ENCODE assay signal across 6 fruit fly cellular contexts in the genomic region with DNA sequence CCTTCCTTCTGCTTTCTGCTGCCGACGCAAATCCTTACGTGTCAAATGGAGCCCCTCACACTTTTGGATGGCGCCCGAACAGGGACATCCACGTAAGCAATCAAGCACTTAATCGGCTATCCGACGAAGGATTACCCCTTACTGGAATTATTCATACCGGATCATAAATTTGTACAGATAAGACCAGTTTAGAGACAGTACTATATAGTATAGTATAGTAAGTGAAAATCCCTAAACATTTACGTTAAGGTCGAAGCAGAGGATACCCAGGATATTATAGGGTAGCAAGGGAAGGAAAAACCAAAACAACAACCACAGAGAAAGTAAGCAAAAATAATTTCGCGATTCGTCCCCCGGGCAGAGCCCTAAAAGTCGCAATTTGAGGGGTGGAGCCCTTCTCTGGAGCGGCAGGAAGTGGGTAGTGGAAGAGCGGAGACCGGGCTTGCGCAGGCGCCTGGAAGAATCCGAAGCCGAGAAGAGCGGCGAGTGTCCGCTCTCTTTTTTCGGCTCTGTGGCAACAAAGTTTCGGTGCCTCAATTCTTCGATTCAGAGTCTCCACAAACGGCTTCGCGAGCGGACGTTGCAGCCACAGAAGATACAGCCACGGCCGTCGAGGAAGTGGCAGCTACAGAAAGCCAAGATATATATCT.
TF ChIP-seq lines count a peak whose summit lies in the region.

No protein-coding gene starts in this region.

- no peak for TF ChIP-seq CTCF in whole organism, embryonic (GFP tag; optimal IDR thresholded peaks at IDR 0.05; lab: Kevin White, UChicago)

TF ChIP-seq in whole organism, 6 proteins besides CTCF, POLR2A, EP300 and RAD21:
- peak; percentile 83 for TF ChIP-seq pan (optimal IDR thresholded peaks at IDR 0.05; lab: Kevin White, UChicago)
- TF ChIP-seq CG8478 (optimal IDR thresholded peaks at IDR 0.05; lab: Kevin White, UChicago), result no peak
TF ChIP-seq in whole organism: peak in this region for 1.

TF ChIP-seq in whole organism, adult, 20 proteins besides CTCF, POLR2A, EP300 and RAD21:
- TF ChIP-seq tj (GFP tag; optimal IDR thresholded peaks at IDR 0.05; lab: Kevin White, UChicago) (peak; percentile 7), Hr96 (GFP tag; optimal IDR thresholded peaks at IDR 0.05; lab: Kevin White, UChicago) (no peak), CG7101 (tag; optimal IDR thresholded peaks at IDR 0.05; lab: Kevin White, UChicago) (peak; percentile 46), CG12768 (GFP tag; optimal IDR thresholded peaks at IDR 0.05; lab: Kevin White, UChicago) (peak; percentile 39), CG14711 (tag; optimal IDR thresholded peaks at IDR 0.05; lab: Kevin White, UChicago) (peak; percentile 51), kay (GFP tag; lab: Kevin White, UChicago; ENCODE audit: borderline replicate concordance) (no peak), pad (GFP tag; optimal IDR thresholded peaks at IDR 0.05; lab: Kevin White, UChicago) (no peak), CG33017 (tag; optimal IDR thresholded peaks at IDR 0.05; lab: Kevin White, UChicago) (peak; percentile 77), CG11617 (GFP tag; optimal IDR thresholded peaks at IDR 0.05; lab: Kevin White, UChicago) (no peak), cic (GFP tag; optimal IDR thresholded peaks at IDR 0.05; lab: Kevin White, UChicago) (peak; percentile 2), CG7045 (GFP tag; optimal IDR thresholded peaks at IDR 0.05; lab: Kevin White, UChicago) (peak; percentile 50)

TF ChIP-seq in whole organism, embryonic, 481 proteins besides CTCF, POLR2A, EP300 and RAD21 (continues in another document):
- TF ChIP-seq CG12219 (GFP tag; optimal IDR thresholded peaks at IDR 0.05; lab: Kevin White, UChicago), result peak; percentile 53
- TF ChIP-seq CG17612 (GFP tag; IDR thresholded peaks at IDR 0.05; lab: Robert Waterston, UW), result peak; percentile 43; the same call in 1 of the 2 replicates
- TF ChIP-seq E2f2 (GFP tag; IDR thresholded peaks at IDR 0.05; lab: Robert Waterston, UW), result peak; percentile 31
- TF ChIP-seq PHDP (tag; optimal IDR thresholded peaks at IDR 0.05; lab: Kevin White, UChicago), result peak; percentile 61
- no peak for TF ChIP-seq kay (GFP tag; optimal IDR thresholded peaks at IDR 0.05; lab: Kevin White, UChicago)
- no peak for TF ChIP-seq Dip2 (GFP tag; IDR thresholded peaks at IDR 0.05; lab: Robert Waterston, UW)
- peak; percentile 63 for TF ChIP-seq Oli (tag; optimal IDR thresholded peaks at IDR 0.05; lab: Kevin White, UChicago)
- TF ChIP-seq peb (GFP tag; IDR thresholded peaks at IDR 0.05; lab: Robert Waterston, UW), result no peak
- no peak for TF ChIP-seq nerfin-2 (GFP tag; IDR thresholded peaks at IDR 0.05; lab: Robert Waterston, UW; ENCODE audit: partially characterized antibody)
- no peak for TF ChIP-seq ab (GFP tag; optimal IDR thresholded peaks at IDR 0.05; lab: Kevin White, UChicago)
- 0 out of 2 replicates have a peak, but pooled peaks have one; percentile 35 for TF ChIP-seq CG10321 (GFP tag; IDR thresholded peaks at IDR 0.05; lab: Robert Waterston, UW)
- no peak for TF ChIP-seq CG10462 (GFP tag; optimal IDR thresholded peaks at IDR 0.05; lab: Kevin White, UChicago)
- TF ChIP-seq CG14710 (tag; optimal IDR thresholded peaks at IDR 0.05; lab: Kevin White, UChicago), result no peak
- no peak for TF ChIP-seq CG10959 (GFP tag; IDR thresholded peaks at IDR 0.05; lab: Robert Waterston, UW)
- no peak for TF ChIP-seq CG7745 (tag; optimal IDR thresholded peaks at IDR 0.05; lab: Kevin White, UChicago)
- peak; percentile 74 for TF ChIP-seq Xbp1 (GFP tag; optimal IDR thresholded peaks at IDR 0.05; lab: Kevin White, UChicago)
- no peak for TF ChIP-seq pros (GFP tag; optimal IDR thresholded peaks at IDR 0.05; lab: Kevin White, UChicago)
- no peak for TF ChIP-seq CG16779 (GFP tag; IDR thresholded peaks at IDR 0.05; lab: Robert Waterston, UW)

TF ChIP-seq in whole organism, prepupa, 60 proteins besides CTCF, POLR2A, EP300 and RAD21 (continues in another document):
- peak; percentile 72 for TF ChIP-seq CG15336 (GFP tag; IDR thresholded peaks at IDR 0.05; lab: Robert Waterston, UW)
- no peak for TF ChIP-seq Hr38 (GFP tag; optimal IDR thresholded peaks at IDR 0.05; lab: Kevin White, UChicago)
- peak; percentile 95 for TF ChIP-seq esn (GFP tag; optimal IDR thresholded peaks at IDR 0.05; lab: Kevin White, UChicago)
- peak; percentile 80 for TF ChIP-seq net (GFP tag; optimal IDR thresholded peaks at IDR 0.05; lab: Kevin White, UChicago)
- peak; percentile 93 for TF ChIP-seq CG31627 (GFP tag; optimal IDR thresholded peaks at IDR 0.05; lab: Kevin White, UChicago)
- peak; percentile 68 for TF ChIP-seq spab (GFP tag; optimal IDR thresholded peaks at IDR 0.05; lab: Kevin White, UChicago)
- TF ChIP-seq dac (GFP tag; optimal IDR thresholded peaks at IDR 0.05; lab: Kevin White, UChicago), result peak; percentile 47
- peak; percentile 80 for TF ChIP-seq CG7368 (GFP tag; optimal IDR thresholded peaks at IDR 0.05; lab: Kevin White, UChicago)
- peak; percentile 92 for TF ChIP-seq lz (GFP tag; optimal IDR thresholded peaks at IDR 0.05; lab: Kevin White, UChicago)
- TF ChIP-seq achi (GFP tag; optimal IDR thresholded peaks at IDR 0.05; lab: Kevin White, UChicago), result peak; percentile 84
- peak; percentile 85 for TF ChIP-seq Eip75B (GFP tag; optimal IDR thresholded peaks at IDR 0.05; lab: Kevin White, UChicago)
- TF ChIP-seq CG6276 (GFP tag; optimal IDR thresholded peaks at IDR 0.05; lab: Kevin White, UChicago), result peak; percentile 64
- TF ChIP-seq CG4318 (GFP tag; optimal IDR thresholded peaks at IDR 0.05; lab: Kevin White, UChicago), result peak; percentile 59
- TF ChIP-seq CG6792 (GFP tag; optimal IDR thresholded peaks at IDR 0.05; lab: Kevin White, UChicago), result peak; percentile 86
- no peak for TF ChIP-seq fkh (GFP tag; optimal IDR thresholded peaks at IDR 0.05; lab: Kevin White, UChicago)
- peak; percentile 88 for TF ChIP-seq OdsH (GFP tag; optimal IDR thresholded peaks at IDR 0.05; lab: Kevin White, UChicago)
- TF ChIP-seq CG11294 (GFP tag; IDR thresholded peaks at IDR 0.05; lab: Robert Waterston, UW), result peak; percentile 83
- peak; percentile 78 for TF ChIP-seq CG6808 (GFP tag; optimal IDR thresholded peaks at IDR 0.05; lab: Kevin White, UChicago)

TF ChIP-seq in whole organism, pupa, 21 proteins besides CTCF, POLR2A, EP300 and RAD21 (continues in another document):
- TF ChIP-seq CG8301 (tag; optimal IDR thresholded peaks at IDR 0.05; lab: Kevin White, UChicago) (peak; percentile 74), CG10348 (GFP tag; IDR thresholded peaks at IDR 0.05; lab: Robert Waterston, UW) (0 out of 2 replicates have a peak, but pooled peaks have one; percentile 31), fd96Ca (GFP tag; IDR thresholded peaks at IDR 0.05; lab: Robert Waterston, UW) (peak; percentile 76), Snoo (tag; optimal IDR thresholded peaks at IDR 0.05; lab: Kevin White, UChicago) (peak; percentile 85), Pif1B (GFP tag; optimal IDR thresholded peaks at IDR 0.05; lab: Kevin White, UChicago) (peak; percentile 86), CG13204 (GFP tag; optimal IDR thresholded peaks at IDR 0.05; lab: Kevin White, UChicago) (no peak), CG32121 (GFP tag; IDR thresholded peaks at IDR 0.05; lab: Robert Waterston, UW) (peak; percentile 68; the same call in 1 of the 2 replicates), EcR (GFP tag; optimal IDR thresholded peaks at IDR 0.05; lab: Kevin White, UChicago) (peak; percentile 10), D1 (tag; optimal IDR thresholded peaks at IDR 0.05; lab: Kevin White, UChicago) (no peak), Ets98B (GFP tag; IDR thresholded peaks at IDR 0.05; lab: Robert Waterston, UW) (peak; percentile 81), gl (tag; optimal IDR thresholded peaks at IDR 0.05; lab: Kevin White, UChicago) (peak; percentile 64), CG17806 (tag; optimal IDR thresholded peaks at IDR 0.05; lab: Kevin White, UChicago) (peak; percentile 80), CG15710 (tag; optimal IDR thresholded peaks at IDR 0.05; lab: Kevin White, UChicago) (peak; percentile 77), CG4496 (GFP tag; IDR thresholded peaks at IDR 0.05; lab: Robert Waterston, UW) (peak; percentile 89), rn (GFP tag; IDR thresholded peaks at IDR 0.05; lab: Robert Waterston, UW) (no peak), CG34367 (tag; optimal IDR thresholded peaks at IDR 0.05; lab: Kevin White, UChicago) (peak; percentile 74), CG9948 (tag; optimal IDR thresholded peaks at IDR 0.05; lab: Kevin White, UChicago) (peak; percentile 78), CG12605 (GFP tag; IDR thresholded peaks at IDR 0.05; lab: Robert Waterston, UW) (0 out of 2 replicates have a peak, but pooled peaks have one; percentile 35), CG8159 (tag; optimal IDR thresholded peaks at IDR 0.05; lab: Kevin White, UChicago) (peak; percentile 84)

TF ChIP-seq in whole organism, wandering third instar larva, 38 proteins besides CTCF, POLR2A, EP300 and RAD21 (continues in another document):
- TF ChIP-seq br (GFP tag; optimal IDR thresholded peaks at IDR 0.05; lab: Kevin White, UChicago), result peak; percentile 78
- peak; percentile 11 for TF ChIP-seq Mio (GFP tag; optimal IDR thresholded peaks at IDR 0.05; lab: Kevin White, UChicago)
- no peak for TF ChIP-seq Abd-B (GFP tag; optimal IDR thresholded peaks at IDR 0.05; lab: Kevin White, UChicago)
- peak; percentile 55 for TF ChIP-seq dmrt93B (GFP tag; optimal IDR thresholded peaks at IDR 0.05; lab: Kevin White, UChicago)
- TF ChIP-seq fru (GFP tag; optimal IDR thresholded peaks at IDR 0.05; lab: Kevin White, UChicago), result peak; percentile 87
- peak; percentile 82 for TF ChIP-seq Sp1 (GFP tag; optimal IDR thresholded peaks at IDR 0.05; lab: Kevin White, UChicago)
- TF ChIP-seq rgr (GFP tag; optimal IDR thresholded peaks at IDR 0.05; lab: Kevin White, UChicago), result peak; percentile 81
- no peak for TF ChIP-seq lola (GFP tag; optimal IDR thresholded peaks at IDR 0.05; lab: Kevin White, UChicago)
- TF ChIP-seq Myc (optimal IDR thresholded peaks at IDR 0.05; lab: Kevin White, UChicago), result no peak
- peak; percentile 52 for TF ChIP-seq brk (GFP tag; optimal IDR thresholded peaks at IDR 0.05; lab: Kevin White, UChicago)
- TF ChIP-seq OdsH (GFP tag; optimal IDR thresholded peaks at IDR 0.05; lab: Kevin White, UChicago), result peak; percentile 85
- TF ChIP-seq N (GFP tag; optimal IDR thresholded peaks at IDR 0.05; lab: Kevin White, UChicago), result no peak
- TF ChIP-seq Hnf4 (GFP tag; optimal IDR thresholded peaks at IDR 0.05; lab: Kevin White, UChicago), result peak; percentile 64
- peak; percentile 80 for TF ChIP-seq Dif (GFP tag; optimal IDR thresholded peaks at IDR 0.05; lab: Kevin White, UChicago; ENCODE audit: partially characterized antibody)
- peak; percentile 43 for TF ChIP-seq Jra (GFP tag; optimal IDR thresholded peaks at IDR 0.05; lab: Kevin White, UChicago)
- TF ChIP-seq ey (GFP tag; optimal IDR thresholded peaks at IDR 0.05; lab: Kevin White, UChicago), result peak; percentile 87
- TF ChIP-seq Hr83 (GFP tag; optimal IDR thresholded peaks at IDR 0.05; lab: Kevin White, UChicago; ENCODE audit: poor library complexity, severe bottlenecking), result no peak
- TF ChIP-seq dl (GFP tag; optimal IDR thresholded peaks at IDR 0.05; lab: Kevin White, UChicago; ENCODE audit: insufficient read depth in 1 of 2, partially characterized antibody in 2 of 2), result peak; percentile 82 to 87
- TF ChIP-seq sage (GFP tag; optimal IDR thresholded peaks at IDR 0.05; lab: Kevin White, UChicago), result peak; percentile 72
- peak; percentile 59 for TF ChIP-seq pan (optimal IDR thresholded peaks at IDR 0.05; lab: Kevin White, UChicago)
